Worm (Caenorhabditis elegans) whole organism, early embryonic: ENCODE results near the gene phy-4.

Source experiments
- ama-1 ChIP-seq: fragments of 150-350 bp; optimal IDR thresholded peaks from 2 replicates; lab custom pipeline; 2014
- flt-1 ChIP-seq: fragments of 200-800 bp; sonication (Bioruptor generic); IDR thresholded peaks from 2 replicates; pipeline ENCODE4 v1.3.6; 2022; ENCODE audit warnings: missing genetic modification characterization, missing compliant biosample characterization
- hnd-1 ChIP-seq: sonication (generic microtip); optimal IDR thresholded peaks from 2 replicates; lab custom pipeline; 2016; ENCODE audit warnings: missing genetic modification characterization, missing compliant biosample characterization
- sea-1 ChIP-seq: fragments of 200-800 bp; sonication (Bioruptor generic); conservative IDR thresholded peaks from 2 replicates; pipeline ENCODE4 v1.3.6; 2022; ENCODE audit warnings: missing genetic modification characterization, missing compliant biosample characterization

DNA sequence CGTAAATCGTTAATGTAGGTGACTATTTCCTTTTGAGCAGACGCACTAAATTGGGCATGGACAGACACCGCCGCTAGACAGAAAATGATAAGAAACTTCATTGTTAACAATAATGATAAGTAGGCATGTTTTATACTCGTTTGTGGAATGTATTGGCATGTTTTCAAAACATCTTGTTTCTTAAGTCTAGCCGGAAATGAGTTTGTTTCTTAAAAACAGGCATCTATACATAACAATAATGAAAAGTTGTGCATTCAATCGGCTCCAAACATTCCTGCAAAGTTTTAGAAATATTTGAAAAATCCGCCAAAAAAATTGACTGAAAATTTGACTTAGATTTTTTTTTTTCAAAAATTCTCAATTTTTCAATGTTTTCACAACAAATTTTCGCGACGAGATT, 17.9 kb downstream of the phy-4 start, which contains the start of gene scl-21:
- TF ChIP-seq flt-1: no peak
- TF ChIP-seq ama-1 (lab: Kevin White, UChicago): no peak
- TF ChIP-seq hnd-1 (tag; lab: Kevin White, UChicago): no peak
- TF ChIP-seq sea-1 (GFP tag; lab: Robert Waterston, UW): no peak
